Fruit fly (Drosophila melanogaster): ENCODE measurements around the gene CG4558.

The CG4558 gene

DNA sequence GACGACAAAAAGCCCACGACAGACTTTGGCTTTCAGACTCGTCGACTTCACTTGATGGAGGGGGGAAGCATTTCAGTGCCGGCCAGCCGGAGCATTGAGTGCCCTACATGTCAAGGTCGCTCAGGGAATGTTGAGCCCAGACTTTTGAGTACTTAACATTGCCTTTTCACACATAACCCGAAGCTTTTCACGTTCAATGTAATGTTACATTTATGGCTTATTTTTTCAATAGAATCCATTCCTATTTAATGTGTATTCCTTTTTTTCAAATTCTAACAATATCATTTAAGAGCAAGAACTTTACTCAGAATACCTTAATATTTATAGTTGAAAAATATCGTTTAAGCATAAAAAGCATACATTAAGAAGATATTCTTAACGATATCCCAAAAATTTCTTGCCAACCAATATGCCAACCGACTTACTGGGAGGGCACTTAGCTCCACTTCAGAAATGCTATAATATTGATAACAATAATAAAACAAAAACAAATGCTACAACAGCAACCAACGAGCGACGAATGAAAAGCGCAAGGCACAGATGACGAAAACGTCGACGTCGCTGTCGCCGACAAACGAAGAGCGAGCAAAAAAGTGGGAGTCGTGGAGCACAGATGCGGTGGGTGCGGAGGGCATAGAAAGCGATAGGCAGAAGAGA, 10.3 kb downstream of the CG4558 start (continued):
- TF ChIP-seq HLH54F (GFP tag; optimal IDR thresholded peaks at IDR 0.05) (peak; percentile 28), wor (GFP tag; IDR thresholded peaks at IDR 0.05) (no peak), Oaz (GFP tag; IDR thresholded peaks at IDR 0.05) (peak; percentile 58), vfl (GFP tag; optimal IDR thresholded peaks at IDR 0.05) (no peak), CG11723 (GFP tag; optimal IDR thresholded peaks at IDR 0.05) (peak; percentile 20), CG6175 (GFP tag; IDR thresholded peaks at IDR 0.05) (0 out of 3 replicates have a peak, but pooled peaks have one; percentile 41), ato (GFP tag; IDR thresholded peaks at IDR 0.05; ENCODE audit: partially characterized antibody) (no peak), CG17359 (tag; optimal IDR thresholded peaks at IDR 0.05) (peak; percentile 76), so (GFP tag; IDR thresholded peaks at IDR 0.05) (0 out of 3 replicates have a peak, but pooled peaks have one; percentile 30), CG31388 (GFP tag; optimal IDR thresholded peaks at IDR 0.05) (peak; percentile 45), Nf-YB (GFP tag; optimal IDR thresholded peaks at IDR 0.05) (no peak), Taf1 (GFP tag; IDR thresholded peaks at IDR 0.05) (peak; percentile 59; the same call in 1 of the 2 replicates), MTF-1 (GFP tag; optimal IDR thresholded peaks at IDR 0.05; ENCODE audit: borderline replicate concordance) (no peak), CG4328 (GFP tag; optimal IDR thresholded peaks at IDR 0.05) (peak; percentile 75), ttk (GFP tag; IDR thresholded peaks at IDR 0.05) (peak; percentile 64), CG14441 (GFP tag; IDR thresholded peaks at IDR 0.05) (peak; percentile 70), Dbx (GFP tag; IDR thresholded peaks at IDR 0.05) (peak; percentile 77; the same call in 2 of the 3 replicates), CG16813 (GFP tag; IDR thresholded peaks at IDR 0.05; ENCODE audit: partially characterized antibody) (no peak), Bteb2 (GFP tag; optimal IDR thresholded peaks at IDR 0.05) (no peak), CG16815 (GFP tag; optimal IDR thresholded peaks at IDR 0.05) (no peak), CG14860 (GFP tag; IDR thresholded peaks at IDR 0.05; ENCODE audit: partially characterized antibody) (no peak), vvl (GFP tag; IDR thresholded peaks at IDR 0.05) (peak; percentile 67; the same call in 1 of the 2 replicates), CG18262 (tag; optimal IDR thresholded peaks at IDR 0.05) (peak; percentile 91), CG11085 (GFP tag; IDR thresholded peaks at IDR 0.05) (peak; percentile 67; the same call in 1 of the 2 replicates), CG33557 (GFP tag; optimal IDR thresholded peaks at IDR 0.05) (no peak), fu2 (GFP tag; optimal IDR thresholded peaks at IDR 0.05) (no peak), CG17829 (tag; optimal IDR thresholded peaks at IDR 0.05) (peak; percentile 76), Fer1 (GFP tag; optimal IDR thresholded peaks at IDR 0.05) (peak; percentile 82), klu (GFP tag; IDR thresholded peaks at IDR 0.05) (peak; percentile 65), CG1647 (GFP tag; optimal IDR thresholded peaks at IDR 0.05) (peak; percentile 69), CG2712 (tag; optimal IDR thresholded peaks at IDR 0.05) (peak; percentile 86), CG10267 (tag; optimal IDR thresholded peaks at IDR 0.05) (peak; percentile 74), CG3407 (GFP tag; optimal IDR thresholded peaks at IDR 0.05) (no peak), amos (GFP tag; IDR thresholded peaks at IDR 0.05; ENCODE audit: partially characterized antibody) (no peak), Hr78 (GFP tag; optimal IDR thresholded peaks at IDR 0.05) (no peak), cad (GFP tag; optimal IDR thresholded peaks at IDR 0.05) (no peak), Eip74EF (GFP tag; optimal IDR thresholded peaks at IDR 0.05) (peak in 1 of 2 experiments; percentile 93), sim (GFP tag; IDR thresholded peaks at IDR 0.05) (0 out of 2 replicates have a peak, but pooled peaks have one; percentile 5), CG7839 (tag; optimal IDR thresholded peaks at IDR 0.05) (peak; percentile 60), CG12104 (GFP tag; optimal IDR thresholded peaks at IDR 0.05) (peak; percentile 86), PHDP (tag; optimal IDR thresholded peaks at IDR 0.05) (peak; percentile 30), Fer2 (tag; optimal IDR thresholded peaks at IDR 0.05) (peak; percentile 44), Hsf (GFP tag; optimal IDR thresholded peaks at IDR 0.05) (peak; percentile 45), CG16863 (GFP tag; optimal IDR thresholded peaks at IDR 0.05) (no peak), CG43689 (GFP tag; IDR thresholded peaks at IDR 0.05) (no peak), disco-r (GFP tag; optimal IDR thresholded peaks at IDR 0.05) (no peak), Spps (tag; optimal IDR thresholded peaks at IDR 0.05) (peak; percentile 52), CG17328 (GFP tag; IDR thresholded peaks at IDR 0.05) (no peak), Myb (GFP tag; optimal IDR thresholded peaks at IDR 0.05) (peak; percentile 32)

All from whole organism, embryonic.